Fruit fly (Drosophila melanogaster) whole organism, embryonic: ENCODE measurements around the gene CG12147.

ENCODE experiments used
- Abd-B ChIP-seq: fragments of 200-800 bp; sonication (Bioruptor generic); optimal IDR thresholded peaks from 2 replicates; lab custom pipeline; 2018; ENCODE audit warnings: missing biosample characterization, mild to moderate bottlenecking, missing genetic modification characterization, moderate library complexity
- Blimp-1 ChIP-seq: fragments of 200-800 bp; sonication (Bioruptor generic); optimal IDR thresholded peaks from 3 replicates; lab custom pipeline; 2018; ENCODE audit warnings: missing biosample characterization, missing genetic modification characterization, mild to moderate bottlenecking, moderate library complexity, missing genetic modification reagents
- CG10959 ChIP-seq: fragments of 200-800 bp; sonication (Bioruptor generic); IDR thresholded peaks from 2 replicates; pipeline ENCODE4 v1.3.6; 2022; ENCODE audit warnings: missing biosample characterization, missing genetic modification characterization
- CG10979 ChIP-seq: fragments of 200-800 bp; sonication (Bioruptor generic); optimal IDR thresholded peaks from 2 replicates; lab custom pipeline; 2018; ENCODE audit warnings: missing biosample characterization, mild to moderate bottlenecking, missing genetic modification characterization, moderate library complexity
- CG11695 ChIP-seq: fragments of 200-800 bp; sonication (Bioruptor generic); IDR thresholded peaks from 3 replicates; pipeline ENCODE4 v1.3.6; 2022; ENCODE audit warnings: missing biosample characterization, missing genetic modification characterization
- CG11723 ChIP-seq: fragments of 200-800 bp; sonication (Bioruptor generic); optimal IDR thresholded peaks from 2 replicates; lab custom pipeline; 2017; ENCODE audit warnings: missing biosample characterization, mild to moderate bottlenecking, missing genetic modification characterization
- CG12391 ChIP-seq: fragments of 200-800 bp; sonication (Bioruptor generic); optimal IDR thresholded peaks from 3 replicates; lab custom pipeline; 2018; ENCODE audit warnings: missing biosample characterization, mild to moderate bottlenecking, missing genetic modification characterization, moderate library complexity
- CG13624 ChIP-seq: fragments of 200-800 bp; sonication (Bioruptor generic); optimal IDR thresholded peaks from 2 replicates; lab custom pipeline; 2016; ENCODE audit warnings: missing biosample characterization, missing genetic modification characterization
- CG15073 ChIP-seq: fragments of 200-800 bp; sonication (Bioruptor generic); optimal IDR thresholded peaks from 2 replicates; lab custom pipeline; 2016; ENCODE audit warnings: missing biosample characterization, missing genetic modification characterization
- CG17186 ChIP-seq: fragments of 200-800 bp; sonication (Bioruptor generic); optimal IDR thresholded peaks from 3 replicates; lab custom pipeline; 2017; ENCODE audit warnings: missing biosample characterization, missing genetic modification reagents, missing genetic modification characterization
- CG17612 ChIP-seq: fragments of 200-800 bp; sonication (Bioruptor generic); IDR thresholded peaks from 2 replicates; pipeline ENCODE4 v1.3.6; 2022; ENCODE audit warnings: missing biosample characterization, missing genetic modification characterization
- CG2129 ChIP-seq: fragments of 200-800 bp; sonication (Bioruptor generic); IDR thresholded peaks from 2 replicates; pipeline ENCODE4 v1.3.6; 2022; ENCODE audit warnings: missing biosample characterization, missing genetic modification characterization; ENCODE audit not compliant: partially characterized antibody
- CG2199 ChIP-seq: fragments of 200-800 bp; sonication (Bioruptor generic); IDR thresholded peaks from 3 replicates; pipeline ENCODE4 v1.3.6; 2022; ENCODE audit warnings: missing biosample characterization, missing genetic modification characterization
- CG6689 ChIP-seq: fragments of 200-800 bp; sonication (Bioruptor generic); IDR thresholded peaks from 2 replicates; pipeline ENCODE4 v1.3.6; 2022; ENCODE audit warnings: missing biosample characterization, missing genetic modification characterization
- CHES-1-like ChIP-seq: fragments of 200-800 bp; sonication (Bioruptor generic); optimal IDR thresholded peaks from 2 replicates; lab custom pipeline; 2016; ENCODE audit warnings: missing biosample characterization, missing genetic modification characterization
- CoRest ChIP-seq: fragments of 200-800 bp; sonication (Bioruptor generic); optimal IDR thresholded peaks from 3 replicates; lab custom pipeline; 2018; ENCODE audit warnings: missing biosample characterization, mild to moderate bottlenecking, missing genetic modification characterization, moderate library complexity
- Dek ChIP-seq: fragments of 200-800 bp; sonication (Bioruptor generic); optimal IDR thresholded peaks from 3 replicates; lab custom pipeline; 2019; ENCODE audit warnings: missing biosample characterization, mild to moderate bottlenecking, missing genetic modification characterization, moderate library complexity
- Ets97D ChIP-seq: fragments of 200-800 bp; sonication (Bioruptor generic); optimal IDR thresholded peaks from 3 replicates; lab custom pipeline; 2016; ENCODE audit warnings: missing biosample characterization, missing genetic modification characterization
- GATAe ChIP-seq: fragments of 200-800 bp; sonication (Bioruptor generic); conservative IDR thresholded peaks from 2 replicates; pipeline ENCODE4 v1.3.6; 2022; ENCODE audit warnings: missing biosample characterization, missing genetic modification characterization
- Hr78 ChIP-seq, 2 experiments: fragments of 200-800 bp in 1 of 2; fragments of >200 bp in 1 of 2; sonication (Bioruptor generic) in 1 of 2; optimal IDR thresholded peaks; 2 replicates each; lab custom pipeline; 2017 to 2019; ENCODE audit warnings: missing biosample characterization in 2 of 2, missing genetic modification characterization in 2 of 2, mild to moderate bottlenecking in 1 of 2, moderate library complexity in 1 of 2
- MBD-R2 ChIP-seq: fragments of 200-800 bp; sonication (Bioruptor generic); IDR thresholded peaks from 2 replicates; pipeline ENCODE4 v1.3.6; 2022; ENCODE audit warnings: missing biosample characterization, missing genetic modification characterization
- Med ChIP-seq: fragments of 200-800 bp; sonication (Bioruptor generic); peaks from one replicate; lab custom pipeline; 2016; ENCODE audit warnings: missing biosample characterization, missing genetic modification characterization, mild to moderate bottlenecking, inconsistent platforms, moderate library complexity
- Myb ChIP-seq: fragments of 200-800 bp; sonication (Bioruptor generic); optimal IDR thresholded peaks from 2 replicates; lab custom pipeline; 2016; ENCODE audit warnings: missing biosample characterization, missing genetic modification characterization
- Neu2 ChIP-seq: fragments of 200-800 bp; sonication (Bioruptor generic); optimal IDR thresholded peaks from 3 replicates; lab custom pipeline; 2016; ENCODE audit warnings: missing biosample characterization, missing genetic modification characterization, borderline replicate concordance
- NfI ChIP-seq: fragments of 200-800 bp; sonication (Bioruptor generic); optimal IDR thresholded peaks from 3 replicates; lab custom pipeline; 2018; ENCODE audit warnings: missing biosample characterization, mild to moderate bottlenecking, missing genetic modification characterization, moderate library complexity
- Opbp ChIP-seq: fragments of 200-800 bp; sonication (Bioruptor generic); IDR thresholded peaks from 3 replicates; pipeline ENCODE4 v1.3.6; 2022; ENCODE audit warnings: missing biosample characterization, missing genetic modification characterization; ENCODE audit not compliant: partially characterized antibody
- Pdp1 ChIP-seq, 2 experiments: fragments of 200-800 bp; sonication (Bioruptor generic); optimal IDR thresholded peaks; 3 replicates each; lab custom pipeline; 2016; ENCODE audit warnings: missing biosample characterization in 2 of 2, missing genetic modification characterization in 2 of 2, mild to moderate bottlenecking in 1 of 2, moderate library complexity in 1 of 2
- Rfx ChIP-seq: fragments of 200-800 bp; sonication (Bioruptor generic); IDR thresholded peaks from 2 replicates; pipeline ENCODE4 v1.3.6; 2022; ENCODE audit warnings: missing biosample characterization, missing genetic modification characterization
- Scr ChIP-seq: fragments of 200-800 bp; sonication (Bioruptor generic); IDR thresholded peaks from 2 replicates; pipeline ENCODE4 v1.3.6; 2022; ENCODE audit warnings: missing biosample characterization, missing genetic modification characterization; ENCODE audit not compliant: partially characterized antibody
- Six4 ChIP-seq: fragments of 200-800 bp; sonication (Bioruptor generic); optimal IDR thresholded peaks from 2 replicates; lab custom pipeline; 2016; ENCODE audit warnings: missing biosample characterization, missing genetic modification characterization
- amos ChIP-seq: fragments of 200-800 bp; sonication (Bioruptor generic); IDR thresholded peaks from 2 replicates; pipeline ENCODE4 v1.3.6; 2022; ENCODE audit warnings: missing biosample characterization, missing genetic modification characterization; ENCODE audit not compliant: partially characterized antibody
- dm ChIP-seq: fragments of 200-800 bp; sonication (Bioruptor generic); optimal IDR thresholded peaks from 3 replicates; lab custom pipeline; 2016; ENCODE audit warnings: missing biosample characterization, missing genetic modification characterization
- dmrt11E ChIP-seq: fragments of 200-800 bp; sonication (Bioruptor generic); optimal IDR thresholded peaks from 3 replicates; lab custom pipeline; 2018; ENCODE audit warnings: missing biosample characterization, mild to moderate bottlenecking, missing genetic modification characterization, moderate library complexity
- dpn ChIP-seq, 2 experiments: fragments of 200-800 bp; sonication (Bioruptor generic); optimal IDR thresholded peaks; 3 replicates each; lab custom pipeline; 2016; ENCODE audit warnings: missing biosample characterization in 2 of 2, missing genetic modification characterization in 2 of 2
- en ChIP-seq: fragments of 200-800 bp; sonication (Bioruptor generic); optimal IDR thresholded peaks from 2 replicates; lab custom pipeline; 2016; ENCODE audit warnings: missing biosample characterization, missing genetic modification characterization
- ewg ChIP-seq: fragments of 200-800 bp; sonication (Bioruptor generic); optimal IDR thresholded peaks from 3 replicates; lab custom pipeline; 2017; ENCODE audit warnings: mild to moderate bottlenecking, missing biosample characterization, missing genetic modification reagents, missing genetic modification characterization
- exex ChIP-seq: fragments of 200-800 bp; sonication (Bioruptor generic); optimal IDR thresholded peaks from 4 replicates; lab custom pipeline; 2018; ENCODE audit warnings: missing biosample characterization, mild to moderate bottlenecking, missing genetic modification characterization, moderate library complexity
- gt ChIP-seq: fragments of 200-800 bp; sonication (Bioruptor generic); IDR thresholded peaks from 2 replicates; pipeline ENCODE4 v1.3.6; 2022; ENCODE audit warnings: missing biosample characterization, missing genetic modification characterization
- lmd ChIP-seq: fragments of 200-800 bp; sonication (Bioruptor generic); IDR thresholded peaks from 2 replicates; pipeline ENCODE4 v1.3.6; 2022; ENCODE audit warnings: missing biosample characterization, missing genetic modification characterization
- mirr ChIP-seq: fragments of 200-800 bp; sonication (Bioruptor generic); optimal IDR thresholded peaks from 3 replicates; lab custom pipeline; 2018; ENCODE audit warnings: missing biosample characterization, mild to moderate bottlenecking, missing genetic modification characterization
- sens ChIP-seq: fragments of 200-800 bp; sonication (Bioruptor generic); peaks from one replicate; lab custom pipeline; 2016; ENCODE audit warnings: missing biosample characterization, missing genetic modification characterization
- sisA ChIP-seq: fragments of 200-800 bp; sonication (Bioruptor generic); IDR thresholded peaks from 2 replicates; pipeline ENCODE4 v1.3.6; 2022; ENCODE audit warnings: missing biosample characterization, missing genetic modification characterization
- slou ChIP-seq: fragments of 200-800 bp; sonication (Bioruptor generic); optimal IDR thresholded peaks from 3 replicates; lab custom pipeline; 2016; ENCODE audit warnings: missing biosample characterization, missing genetic modification characterization
- sug ChIP-seq: fragments of 200-800 bp; optimal IDR thresholded peaks from 2 replicates; lab custom pipeline; 2019; ENCODE audit warnings: missing biosample characterization, mild to moderate bottlenecking, missing genetic modification characterization, moderate library complexity
- tap ChIP-seq: fragments of 200-800 bp; optimal IDR thresholded peaks from 3 replicates; lab custom pipeline; 2019; ENCODE audit warnings: missing biosample characterization, mild to moderate bottlenecking, missing genetic modification characterization, moderate library complexity
- vvl ChIP-seq: fragments of 200-800 bp; sonication (Bioruptor generic); IDR thresholded peaks from 2 replicates; pipeline ENCODE4 v1.3.6; 2022; ENCODE audit warnings: missing biosample characterization, missing genetic modification characterization

CG12147 gene

DNA sequence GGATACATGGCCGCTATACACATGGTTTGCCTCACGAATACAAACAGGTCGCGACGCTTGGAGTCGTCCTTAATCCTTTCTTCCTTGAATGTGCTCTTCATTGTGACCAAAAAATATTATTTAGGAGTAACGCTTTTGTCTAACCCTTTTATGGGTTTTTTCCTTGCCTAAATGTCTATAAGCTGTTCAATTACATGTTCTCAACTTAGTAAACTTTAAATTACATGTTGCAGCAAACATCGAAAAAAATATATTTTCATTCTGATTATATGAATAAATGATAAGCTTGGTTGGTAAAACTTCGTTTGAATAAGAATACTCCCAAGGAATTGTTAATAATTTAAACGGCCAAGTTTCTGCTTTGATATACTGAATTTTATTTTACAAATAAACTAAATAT is 28.0 kb downstream of the CG12147 start, which contains the start of gene Or83a (continued):
- TF ChIP-seq CG10959 (no peak), CG15073 (no peak), CG11723 (no peak), CG12391 (tag; lab: Kevin White, UChicago) (no peak), tap (tag; lab: Kevin White, UChicago) (no peak)

DNA sequence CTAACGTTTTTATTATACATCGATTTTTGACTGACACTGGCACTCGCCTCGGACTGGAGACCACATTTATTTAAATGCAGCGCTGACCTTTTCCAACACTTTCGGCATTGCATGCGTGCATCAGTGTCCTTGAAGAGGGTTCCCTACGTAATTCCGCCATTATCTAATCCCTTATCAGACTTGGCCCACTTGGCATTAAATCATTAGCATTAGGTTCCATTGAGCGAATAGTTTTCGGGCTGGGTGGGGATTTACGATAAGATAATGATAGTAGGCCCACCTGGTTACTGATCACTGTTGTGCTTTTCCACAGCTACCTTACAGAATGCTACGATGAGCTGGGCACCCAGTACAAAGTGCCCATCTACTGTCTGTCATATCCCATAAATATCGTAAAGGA is 31.8 kb downstream of the CG12147 start:
- TF ChIP-seq GATAe (GFP tag; lab: Robert Waterston, UW) (peak; percentile 49), mirr (GFP tag; lab: Kevin White, UChicago) (peak; percentile 10), CG17612 (GFP tag; lab: Robert Waterston, UW) (no peak), sisA (GFP tag; lab: Robert Waterston, UW) (no peak), Med (GFP tag; lab: Kevin White, UChicago) (peak; percentile 58), exex (tag; lab: Kevin White, UChicago) (peak; percentile 66), CG6689 (GFP tag; lab: Robert Waterston, UW) (no peak), Pdp1 (GFP tag; optimal IDR thresholded peaks at IDR 0.05; lab: Kevin White, UChicago) (peak in 1 of 2 experiments; percentile 17)

DNA sequence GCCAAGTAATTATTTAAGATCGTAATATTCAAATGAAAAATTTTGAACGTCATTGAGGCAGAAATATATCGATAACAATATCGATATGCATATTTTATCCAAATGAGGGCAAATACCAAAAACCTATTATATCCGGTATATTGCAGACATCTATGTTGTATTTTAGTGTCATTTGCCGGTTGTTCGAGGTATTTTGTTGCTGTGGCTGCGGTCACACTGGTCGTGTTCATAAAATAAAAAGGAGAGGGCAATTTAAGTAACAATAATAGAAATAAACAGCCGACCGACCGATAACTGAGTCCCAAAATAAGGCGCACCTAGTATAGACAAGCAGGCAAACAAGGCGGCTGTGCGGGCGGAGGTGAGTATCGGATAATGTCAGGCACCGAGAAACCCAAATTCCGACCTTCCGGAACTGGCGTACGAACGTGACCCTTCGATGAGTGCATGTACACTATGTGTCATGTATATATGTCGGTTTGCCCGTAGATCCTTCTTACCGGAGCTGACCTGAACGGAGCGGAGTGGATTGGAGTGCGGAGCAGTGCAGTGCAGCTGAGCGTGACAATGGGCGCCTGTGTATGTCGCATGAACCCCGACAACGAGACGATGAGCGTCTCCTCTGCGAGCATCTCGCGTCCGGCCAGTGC is 33.2 kb downstream of the CG12147 start, which contains the start of gene CG1172:
Gene CG1172, plus strand, starts transcription at position 181 of the 650 bp plus-strand sequence.
- TF ChIP-seq ewg (peak; percentile 37), CoRest (tag; lab: Kevin White, UChicago) (peak; percentile 28), lmd (no peak), Rfx (peak; percentile 11; the same call in 1 of the 2 replicates), amos (GFP tag; lab: Robert Waterston, UW) (peak; percentile 73), Opbp (GFP tag; lab: Robert Waterston, UW) (peak; percentile 78), en (GFP tag; lab: Kevin White, UChicago) (no peak), dm (peak; percentile 6), gt (GFP tag; lab: Robert Waterston, UW) (no peak), CG2129 (GFP tag; lab: Robert Waterston, UW) (peak; percentile 37; the same call in 1 of the 2 replicates), CHES-1-like (peak; percentile 18), Dek (no peak), Abd-B (GFP tag; lab: Kevin White, UChicago) (peak; percentile 40), Neu2 (GFP tag; lab: Kevin White, UChicago) (no peak), slou (GFP tag; lab: Kevin White, UChicago) (no peak), CG13624 (GFP tag; lab: Kevin White, UChicago) (peak; percentile 27), Myb (GFP tag; lab: Kevin White, UChicago) (peak; percentile 58), Ets97D (GFP tag; lab: Kevin White, UChicago) (peak; percentile 93), vvl (GFP tag; lab: Robert Waterston, UW) (peak; percentile 88), CG17186 (GFP tag; lab: Kevin White, UChicago) (peak; percentile 1), CG15073 (no peak), CG10979 (peak; percentile 10), sug (peak; percentile 25), mirr (GFP tag; lab: Kevin White, UChicago) (peak; percentile 7), Six4 (GFP tag; lab: Kevin White, UChicago) (no peak), dmrt11E (tag; lab: Kevin White, UChicago) (peak; percentile 19), Hr78 (GFP tag; optimal IDR thresholded peaks at IDR 0.05; lab: Kevin White, UChicago) (peak in 1 of 2 experiments; percentile 72), Blimp-1 (GFP tag; lab: Kevin White, UChicago) (no peak), NfI (GFP tag; lab: Kevin White, UChicago) (peak; percentile 17), MBD-R2 (GFP tag; lab: Robert Waterston, UW) (peak; percentile 59), sens (GFP tag; lab: Kevin White, UChicago) (peak; percentile 28), dpn (GFP tag; optimal IDR thresholded peaks at IDR 0.05; lab: Kevin White, UChicago) (peak in 1 of 2 experiments; percentile 3), CG11695 (peak; percentile 91), CG2199 (no peak), Scr (GFP tag; lab: Robert Waterston, UW) (peak; percentile 79)
